Worm (Caenorhabditis elegans): ENCODE results near the gene D1054.8.

D1054.8 gene

DNA sequence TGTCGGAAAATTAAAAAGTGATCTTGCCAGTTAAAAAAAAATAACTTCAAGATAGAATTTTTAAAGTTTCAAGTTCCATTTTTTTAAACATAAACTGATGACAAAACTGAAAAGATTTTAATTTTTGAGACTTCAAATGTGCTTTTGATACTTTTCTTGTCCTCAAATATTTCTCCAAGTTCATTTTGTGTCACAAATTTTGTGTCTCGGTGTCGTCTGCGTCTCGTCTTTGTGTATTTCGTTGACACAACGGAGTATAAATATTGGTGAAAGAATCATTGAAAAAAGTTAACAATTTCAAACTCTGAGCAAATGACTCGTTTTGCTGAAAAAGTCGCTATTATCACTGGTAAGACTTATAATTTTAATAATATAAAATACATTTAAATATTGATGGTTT lies at the start of gene D1054.8:
Gene D1054.8 (plus strand): TSS at position 301 of the 400 bp plus-strand sequence.
- no peak for TF ChIP-seq unc-62 (GFP tag; optimal IDR thresholded peaks at IDR 0.05)

DNA sequence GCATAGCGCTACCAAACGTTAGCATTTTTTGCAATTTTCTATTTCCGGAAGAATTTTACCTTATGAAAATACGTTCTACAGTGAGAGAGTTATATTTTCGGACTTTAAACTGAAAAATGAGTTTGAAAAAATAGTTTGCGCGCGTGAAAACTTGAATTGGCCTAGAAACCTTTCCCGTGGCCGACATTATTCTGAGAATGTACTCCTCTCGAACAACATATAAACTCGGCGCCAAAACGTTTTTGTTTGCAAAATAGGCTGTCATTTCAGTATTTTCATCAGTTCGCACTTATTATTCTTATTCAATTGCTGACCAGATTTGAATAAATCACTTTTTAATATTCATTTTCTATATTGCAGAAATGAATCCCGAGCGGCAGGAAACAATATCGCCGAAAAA lies 47.4 kb upstream of the D1054.8 start, which contains the start of the genes mre-11 and wdr-5.3:
Gene mre-11 (minus strand): TSS at position 113 of the 400 bp plus-strand sequence.
Gene wdr-5.3 (plus strand): TSS at position 361 of the 400 bp plus-strand sequence.
- no peak for TF ChIP-seq unc-62 (GFP tag; optimal IDR thresholded peaks at IDR 0.05)

DNA sequence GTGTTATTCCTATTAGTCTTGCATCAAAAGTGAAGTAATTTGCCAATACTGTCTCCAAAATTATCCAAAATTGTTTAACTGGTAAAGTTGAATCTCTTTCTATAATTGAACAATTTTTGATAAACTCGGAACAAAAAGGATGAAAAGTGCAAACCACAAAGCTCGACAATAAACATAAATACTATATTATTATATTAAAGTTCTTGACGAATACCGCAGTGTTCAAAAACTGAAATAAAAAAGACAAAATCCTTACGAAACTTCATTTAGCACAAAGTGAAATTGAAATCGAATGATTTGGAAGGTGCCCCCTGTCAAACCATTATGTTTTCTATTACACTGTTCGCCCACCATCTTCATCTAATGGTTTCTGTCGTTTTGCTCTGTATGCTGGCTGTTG lies 42.8 kb upstream of the D1054.8 start, which contains the start of gene ZC302.3:
Gene ZC302.3 (minus strand): TSS at position 101 of the 400 bp plus-strand sequence.
- no peak for TF ChIP-seq unc-62 (GFP tag; optimal IDR thresholded peaks at IDR 0.05)

DNA sequence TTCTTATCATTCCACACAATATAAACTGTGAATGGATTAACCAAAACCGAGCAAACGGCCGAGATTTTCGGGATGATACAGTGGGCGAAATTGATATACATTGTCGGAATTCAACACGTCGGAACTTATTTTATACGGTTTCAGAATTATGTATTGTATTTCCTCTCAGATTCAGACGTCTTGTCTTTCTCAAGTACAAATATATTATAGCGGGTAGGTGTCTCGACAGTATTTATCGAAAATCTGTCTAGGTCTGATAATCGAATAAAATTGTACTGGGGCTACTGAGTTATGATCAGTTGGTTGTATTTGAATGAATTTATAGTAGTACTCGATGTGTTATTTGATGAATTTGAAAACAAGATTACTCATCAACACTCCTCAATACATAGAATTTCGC lies 40.5 kb upstream of the D1054.8 start, which contains the start of gene srj-22:
Gene srj-22 (minus strand): TSS at position 101 of the 400 bp plus-strand sequence.
- TF ChIP-seq unc-62 (GFP tag; optimal IDR thresholded peaks at IDR 0.05): no peak

DNA sequence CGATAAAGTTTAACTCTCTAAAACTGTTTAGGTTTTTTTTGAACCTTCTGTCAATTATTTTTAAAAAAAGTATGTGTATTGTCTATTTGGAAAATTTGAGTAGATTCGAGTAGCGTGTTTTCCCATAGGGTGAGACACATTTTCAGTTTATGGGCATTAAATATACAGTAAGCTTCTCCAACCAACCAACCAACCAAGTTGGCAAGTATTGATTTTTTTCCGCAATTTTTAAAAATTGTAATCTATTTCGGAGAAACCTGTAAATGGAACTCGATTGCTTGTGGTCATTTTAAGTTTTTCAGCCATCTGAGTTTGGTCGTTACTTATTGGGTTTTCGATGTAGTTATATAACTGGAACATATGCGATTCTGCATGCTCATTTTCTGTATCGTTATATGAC lies 39.1 kb upstream of the D1054.8 start, which contains the start of gene srj-21:
Gene srj-21 (plus strand): TSS at position 301 of the 400 bp plus-strand sequence.
- TF ChIP-seq unc-62 (GFP tag; optimal IDR thresholded peaks at IDR 0.05): no peak

DNA sequence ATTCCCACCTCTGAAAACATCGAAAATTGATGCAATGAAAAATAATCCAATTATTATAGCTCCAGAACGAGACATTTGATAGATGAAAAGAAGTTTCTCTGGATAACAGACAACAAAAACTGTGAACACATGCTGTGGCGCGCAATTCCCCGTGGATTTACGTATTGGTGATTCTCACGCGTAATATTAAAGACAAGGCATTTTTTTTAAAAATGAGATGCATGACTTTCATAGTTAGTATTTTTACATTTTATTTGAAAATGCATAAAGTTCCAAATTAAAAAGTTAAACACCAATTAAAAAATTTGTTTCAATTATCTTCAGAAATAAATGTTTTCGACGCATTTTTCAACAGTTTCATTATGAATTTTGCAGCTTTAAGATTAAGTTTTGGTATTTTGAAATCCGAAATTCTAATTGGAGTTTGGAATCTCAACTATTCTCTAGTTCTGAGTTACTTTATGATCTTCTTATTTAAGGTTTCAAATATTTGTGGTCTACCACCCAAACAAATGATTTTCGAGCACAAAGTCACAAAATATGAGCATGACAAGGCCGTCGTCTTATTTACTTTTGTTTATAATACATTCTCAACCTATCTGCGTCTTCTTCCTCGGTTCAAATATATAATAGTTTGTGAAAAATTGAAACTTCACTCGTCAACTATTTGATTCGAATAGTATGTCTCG lies 36.7 kb upstream of the D1054.8 start, which contains the start of the genes selt-1.2 and F28H7.2:
Gene selt-1.2 (minus strand): TSS at position 101 of the 689 bp plus-strand sequence.
Gene F28H7.2 (plus strand): TSS at position 639 of the 689 bp plus-strand sequence.
- TF ChIP-seq unc-62 (GFP tag; optimal IDR thresholded peaks at IDR 0.05): no peak

DNA sequence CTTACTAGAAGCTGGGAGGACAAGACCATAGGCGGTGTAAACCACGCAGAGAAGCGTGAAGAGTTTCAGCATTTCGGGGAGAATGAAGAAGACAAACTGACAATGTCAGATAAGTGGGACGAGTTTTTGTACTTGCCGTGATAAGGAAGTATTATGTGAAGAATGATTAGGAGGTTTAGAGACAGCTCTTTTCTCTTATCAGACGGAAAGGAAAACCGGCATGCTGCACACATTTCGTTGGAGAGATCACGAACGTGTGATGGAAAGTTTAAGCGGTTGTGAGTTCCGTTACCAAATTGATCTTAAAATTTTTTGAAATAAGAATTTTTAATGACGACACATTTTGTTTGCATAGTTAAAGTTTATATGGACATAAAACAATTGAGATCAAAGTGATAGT lies 33.5 kb upstream of the D1054.8 start, which contains the start of gene F28H7.3:
Gene F28H7.3 (minus strand): TSS at position 159 of the 400 bp plus-strand sequence.
- no peak for TF ChIP-seq unc-62 (GFP tag; optimal IDR thresholded peaks at IDR 0.05)

DNA sequence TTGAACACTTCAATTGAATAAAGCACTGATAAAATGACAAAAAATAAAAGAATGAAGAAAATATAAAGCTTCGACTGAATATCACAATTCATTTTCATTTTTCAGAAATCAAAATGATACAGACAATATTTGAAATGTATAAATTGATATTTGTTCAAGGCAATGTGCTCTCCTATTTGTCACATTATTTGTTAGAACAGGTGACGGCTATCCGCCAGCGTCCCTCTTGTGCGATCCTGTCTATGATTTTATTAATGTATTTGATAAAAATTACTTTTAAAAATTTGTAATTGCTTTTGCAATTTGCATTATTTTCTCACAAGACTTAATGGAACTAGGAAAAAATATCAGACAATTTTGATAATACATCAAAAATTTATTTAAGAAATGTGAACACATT lies 30.1 kb upstream of the D1054.8 start, which contains the start of gene F28H7.7:
Gene F28H7.7 (minus strand): TSS at position 101 of the 400 bp plus-strand sequence.
- TF ChIP-seq unc-62 (GFP tag; optimal IDR thresholded peaks at IDR 0.05): no peak

DNA sequence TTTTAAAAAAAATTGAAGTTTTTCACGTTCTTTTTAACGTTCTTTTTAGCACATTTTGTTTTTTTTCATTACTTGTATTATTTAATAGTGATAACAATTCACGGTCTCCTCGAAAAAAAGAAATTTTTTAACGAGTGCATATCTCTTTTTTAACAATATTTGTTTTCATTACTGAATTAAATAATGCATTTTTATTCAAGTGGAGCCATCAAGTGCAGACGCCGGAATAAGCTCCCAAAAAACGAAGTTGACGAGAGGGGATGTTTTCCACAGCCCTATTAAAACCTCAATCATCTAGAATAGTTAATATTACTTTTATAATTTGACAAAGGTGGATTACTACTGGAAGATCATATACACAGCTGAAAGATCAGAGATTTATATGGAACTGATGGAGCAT lies 27.4 kb upstream of the D1054.8 start, which contains the start of gene irld-6:
Gene irld-6 (minus strand): TSS at position 101 of the 400 bp plus-strand sequence.
- no peak for TF ChIP-seq unc-62 (GFP tag; optimal IDR thresholded peaks at IDR 0.05)

DNA sequence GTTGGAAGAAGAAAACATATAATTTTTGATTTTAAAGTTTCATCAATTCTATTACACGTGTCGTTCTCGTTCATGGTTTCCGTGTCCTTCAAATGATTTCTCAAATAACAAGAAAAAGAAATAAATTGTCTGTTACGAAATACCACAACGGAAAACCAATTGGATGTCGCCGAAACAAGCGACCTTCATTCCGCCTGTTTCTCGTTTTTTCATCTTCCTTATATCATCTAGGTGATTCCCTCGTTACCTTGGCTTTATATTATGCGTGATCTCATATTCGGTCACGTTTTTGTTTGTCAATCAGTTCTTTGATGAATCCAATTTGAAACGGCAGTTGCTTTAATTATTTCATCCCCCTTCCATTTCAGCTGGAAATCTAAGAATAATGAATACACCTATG lies 27.0 kb upstream of the D1054.8 start:
- no peak for TF ChIP-seq unc-62 (GFP tag; optimal IDR thresholded peaks at IDR 0.05)

DNA sequence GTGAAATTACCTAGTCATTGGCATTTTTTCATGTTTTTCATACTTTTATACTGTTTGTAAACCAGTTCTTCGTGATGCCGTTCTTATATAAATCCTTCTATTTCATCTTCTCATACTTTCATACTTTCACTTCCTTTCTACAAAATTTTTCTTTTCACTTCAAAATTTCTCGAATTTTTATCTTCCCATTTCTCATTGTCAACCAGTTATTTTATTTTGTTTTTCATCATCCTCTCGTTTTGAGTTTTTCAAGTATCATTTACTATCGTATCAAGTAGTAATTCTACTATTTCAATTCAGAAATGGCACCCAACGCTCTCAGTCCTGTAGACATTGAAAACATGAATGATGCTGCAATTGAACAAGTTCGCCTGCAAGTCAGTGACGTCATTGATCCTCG lies 25.5 kb upstream of the D1054.8 start, which contains the start of gene F28H7.8:
Gene F28H7.8 (plus strand): TSS at position 301 of the 400 bp plus-strand sequence.
- TF ChIP-seq unc-62 (GFP tag; optimal IDR thresholded peaks at IDR 0.05): no peak

DNA sequence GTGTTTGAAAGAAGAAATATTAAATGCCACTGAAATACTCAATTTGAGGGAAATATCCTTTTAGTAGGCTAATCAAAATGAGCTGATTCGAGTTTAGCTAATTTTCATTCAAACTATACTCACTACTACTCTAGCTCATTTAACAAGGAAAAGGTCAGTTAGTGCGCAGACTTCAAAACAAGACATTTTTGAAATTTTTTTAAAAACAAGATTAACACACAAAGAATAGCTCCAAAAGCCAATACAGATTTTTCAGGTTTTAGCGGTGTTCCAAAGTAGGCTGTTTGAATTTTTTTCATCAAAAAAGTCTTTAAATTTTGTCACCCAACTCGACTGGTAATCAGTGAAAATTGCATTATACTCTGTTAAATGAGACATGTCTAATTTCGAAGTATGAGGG lies 23.3 kb upstream of the D1054.8 start:
- no peak for TF ChIP-seq unc-62 (GFP tag; optimal IDR thresholded peaks at IDR 0.05)

DNA sequence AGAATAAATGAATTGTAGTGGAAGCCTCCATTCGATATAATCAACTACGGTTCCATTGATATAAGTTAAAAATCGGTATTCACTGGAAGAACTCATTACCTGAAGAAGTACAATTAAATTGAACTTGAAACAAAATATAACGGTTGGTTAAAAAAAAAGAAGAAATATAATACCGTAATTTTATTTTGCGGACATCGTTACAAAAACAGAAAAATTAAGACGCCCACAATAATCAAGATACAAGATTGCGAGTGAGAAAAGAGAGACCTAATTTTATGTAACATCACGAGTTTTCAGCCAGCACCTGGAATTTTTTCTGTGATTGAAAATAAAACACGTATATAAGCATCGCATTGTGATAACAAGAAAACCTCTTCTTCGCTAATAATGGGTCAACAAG lies 21.4 kb upstream of the D1054.8 start, which contains the start of gene sre-6:
Gene sre-6 (minus strand): TSS at position 101 of the 400 bp plus-strand sequence.
- no peak for TF ChIP-seq unc-62 (GFP tag; optimal IDR thresholded peaks at IDR 0.05)

DNA sequence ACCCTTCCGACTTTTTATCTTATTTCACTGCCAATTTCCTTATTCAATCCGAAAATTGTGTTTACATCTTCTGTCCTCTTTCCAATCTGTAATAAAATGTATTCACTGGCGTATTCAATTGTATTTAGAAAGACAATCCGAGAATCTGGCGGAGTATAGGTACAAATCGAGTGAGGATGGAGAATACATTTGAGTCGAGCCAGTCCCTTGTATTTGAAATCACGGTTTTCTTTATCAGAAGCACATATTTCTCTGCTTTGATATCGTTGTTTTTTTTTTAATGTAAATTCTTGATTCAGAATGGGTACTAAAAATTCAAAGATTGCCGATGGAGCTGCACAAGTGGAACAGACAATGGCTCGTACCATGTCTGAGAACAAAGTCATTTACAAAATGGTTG lies 20.0 kb upstream of the D1054.8 start, which contains the start of gene ocr-1:
Gene ocr-1 (plus strand): TSS at position 301 of the 400 bp plus-strand sequence.
- no peak for TF ChIP-seq unc-62 (GFP tag; optimal IDR thresholded peaks at IDR 0.05)

DNA sequence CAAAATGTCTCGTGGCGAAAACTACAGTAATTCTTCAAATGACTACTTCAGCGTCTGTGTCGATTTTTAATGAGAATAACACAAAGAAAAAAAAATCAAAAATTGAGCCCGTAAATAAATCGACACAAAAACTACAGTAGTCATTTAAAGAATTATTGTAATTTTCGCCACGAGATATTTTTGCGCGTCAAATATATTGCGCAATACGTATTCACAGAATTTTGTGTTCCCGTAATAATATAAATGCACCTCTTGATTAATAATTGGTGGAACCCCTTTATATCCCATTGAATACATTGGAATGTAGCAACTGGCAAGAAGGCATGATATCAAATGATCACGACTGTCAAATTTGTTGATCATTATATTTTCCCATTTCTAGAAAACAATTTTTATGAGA lies 15.2 kb upstream of the D1054.8 start:
- no peak for TF ChIP-seq unc-62 (GFP tag; optimal IDR thresholded peaks at IDR 0.05)

DNA sequence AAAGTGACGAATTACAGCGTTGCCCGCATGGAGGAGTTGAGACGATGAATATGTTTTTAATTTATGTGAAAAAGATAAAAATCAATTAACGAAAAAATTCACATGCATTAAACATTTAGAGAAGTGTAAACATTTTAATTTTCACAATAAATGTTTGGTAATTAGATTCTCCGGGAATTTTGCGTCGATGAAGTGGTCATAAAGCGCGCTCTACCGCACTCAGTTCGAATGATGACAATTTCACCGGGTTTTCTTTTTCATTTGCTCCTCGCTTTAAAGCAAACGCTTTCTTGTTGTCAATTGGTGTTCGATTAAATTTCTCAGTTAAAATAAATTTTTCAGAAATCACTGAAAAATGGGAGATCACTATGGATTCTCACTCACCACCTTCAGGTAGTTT lies 14.1 kb upstream of the D1054.8 start, which contains the start of the genes D1054.1 and pas-2:
Gene D1054.1 (minus strand): TSS at position 192 of the 400 bp plus-strand sequence.
Gene pas-2 (plus strand): TSS at position 343 of the 400 bp plus-strand sequence.
- no peak for TF ChIP-seq unc-62 (GFP tag; optimal IDR thresholded peaks at IDR 0.05)
